Worm (Caenorhabditis elegans) whole organism, L4 larva: ENCODE measurements around the gene pat-12.

ENCODE experiments used
- ceh-82 ChIP-seq: sonication (generic microtip); optimal IDR thresholded peaks from 2 replicates; lab custom pipeline; 2017; ENCODE audit warnings: missing biosample characterization, missing genetic modification characterization
- daf-12 ChIP-seq: fragments of 150-350 bp; optimal IDR thresholded peaks from 2 replicates; lab custom pipeline; 2014; ENCODE audit warnings: missing biosample characterization, missing genetic modification reagents, missing genetic modification characterization
- egl-43 ChIP-seq: fragments of 200-800 bp; sonication (Bioruptor generic); IDR thresholded peaks from 2 replicates; pipeline ENCODE4 v1.3.6; 2022; ENCODE audit warnings: missing genetic modification reagents, missing genetic modification characterization, missing compliant biosample characterization
- hif-1 ChIP-seq, 2 experiments: sonication (generic microtip); optimal IDR thresholded peaks; 2 replicates each; lab custom pipeline; 2016 to 2017; ENCODE audit warnings: missing compliant biosample characterization in 2 of 2, missing genetic modification characterization in 2 of 2, missing genetic modification reagents in 2 of 2, missing genotype in 2 of 2, mild to moderate bottlenecking in 1 of 2
- lsy-2 ChIP-seq, 2 experiments: fragments of 150-350 bp in 1 of 2; sonication (generic microtip) in 1 of 2; optimal IDR thresholded peaks; 2 replicates each; lab custom pipeline; 2014 to 2017; ENCODE audit warnings: missing biosample characterization in 2 of 2, missing genetic modification characterization in 2 of 2
- mep-1 ChIP-seq: fragments of 150-350 bp; sonication (generic microtip); optimal IDR thresholded peaks from 3 replicates; lab custom pipeline; 2014; ENCODE audit warnings: missing biosample characterization, missing genetic modification characterization
- nhr-28 ChIP-seq: fragments of 150-350 bp; optimal IDR thresholded peaks from 2 replicates; lab custom pipeline; 2014; ENCODE audit warnings: missing biosample characterization, missing genetic modification characterization
- nhr-48 ChIP-seq: sonication (generic microtip); optimal IDR thresholded peaks from 2 replicates; lab custom pipeline; 2016; ENCODE audit warnings: mild to moderate bottlenecking, missing genetic modification characterization, missing compliant biosample characterization
- nhr-77 ChIP-seq: fragments of 150-350 bp; optimal IDR thresholded peaks from 2 replicates; lab custom pipeline; 2014; ENCODE audit warnings: missing biosample characterization, missing genetic modification characterization
- set-16 ChIP-seq: fragments of 200-800 bp; sonication (Bioruptor generic); IDR thresholded peaks from 2 replicates; pipeline ENCODE4 v1.3.6; 2022; ENCODE audit warnings: missing genetic modification reagents, missing genetic modification characterization, missing compliant biosample characterization

ce11 chrIII:688083-688482 is 64.1 kb downstream of the pat-12 start:
- TF ChIP-seq nhr-48 (tag; lab: Kevin White, UChicago) (no peak), ceh-82 (tag; lab: Kevin White, UChicago) (no peak), hif-1 (tag; optimal IDR thresholded peaks at IDR 0.05; lab: Kevin White, UChicago) (no peak), daf-12 (tag; lab: Kevin White, UChicago) (no peak), lsy-2 (tag; optimal IDR thresholded peaks at IDR 0.05; lab: Kevin White, UChicago) (no peak), set-16 (GFP tag; lab: Robert Waterston, UW) (no peak), egl-43 (GFP tag; lab: Robert Waterston, UW) (no peak), mep-1 (tag; lab: Kevin White, UChicago) (no peak), nhr-28 (tag; lab: Kevin White, UChicago) (no peak), nhr-77 (tag; lab: Kevin White, UChicago) (no peak)
